Fruit fly (Drosophila melanogaster): ENCODE data around the gene Tet.

DNA sequence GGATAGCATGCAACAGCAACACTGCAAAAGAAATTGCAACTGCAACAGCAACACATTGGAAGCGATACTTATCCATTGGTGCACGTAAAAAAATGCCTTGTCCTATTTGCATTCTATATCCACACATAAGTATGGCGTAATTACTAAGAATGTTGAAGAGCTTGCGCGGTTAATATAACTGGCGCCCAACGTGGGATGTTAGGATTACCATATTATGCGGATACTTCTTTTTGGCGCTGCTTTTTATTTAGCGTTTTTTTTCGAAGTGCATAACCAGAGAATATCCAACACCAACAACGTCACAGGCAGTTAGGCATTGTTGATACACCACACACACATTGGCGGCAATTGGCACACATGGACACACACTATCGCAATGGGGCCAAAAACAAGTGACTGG is 76.9 kb downstream of the Tet start:
- TF ChIP-seq h (optimal IDR thresholded peaks at IDR 0.05), result no peak
- TF ChIP-seq insv (optimal IDR thresholded peaks at IDR 0.05), result no peak
- TF ChIP-seq Sin3A (optimal IDR thresholded peaks at IDR 0.05), result no peak

Measured in Kc167 (cell line).